Fruit fly (Drosophila melanogaster) whole organism, pupa: ENCODE measurements around the gene CG15020.

Experiments
- CG15710 ChIP-seq: fragments of 200-800 bp; sonication (Bioruptor generic); optimal IDR thresholded peaks from 2 replicates; lab custom pipeline; 2018; ENCODE audit warnings: missing biosample characterization, mild to moderate bottlenecking, missing genetic modification characterization, moderate library complexity
- CG32121 ChIP-seq: fragments of 200-800 bp; sonication (Bioruptor generic); IDR thresholded peaks from 2 replicates; pipeline ENCODE4 v1.3.6; 2022; ENCODE audit warnings: missing biosample characterization, missing genetic modification characterization

dm6 chr3L:4388215-4388614, 33.2 kb upstream of the CG15020 start:
- TF ChIP-seq CG15710 (tag; lab: Kevin White, UChicago), result no peak
- TF ChIP-seq CG32121 (GFP tag; lab: Robert Waterston, UW), result no peak
